Fruit fly (Drosophila melanogaster) whole organism, prepupa: ENCODE results near the gene CG14915.

Experiments
- Blimp-1 ChIP-seq: fragments of 200-800 bp; sonication (Bioruptor generic); optimal IDR thresholded peaks from 3 replicates; lab custom pipeline; 2017; ENCODE audit warnings: missing biosample characterization, missing genetic modification characterization, mild to moderate bottlenecking, moderate library complexity, missing genetic modification reagents
- CG10631 ChIP-seq: fragments of 200-800 bp; sonication (Bioruptor generic); optimal IDR thresholded peaks from 2 replicates; lab custom pipeline; 2016; ENCODE audit warnings: missing biosample characterization, missing genetic modification characterization
- CG10669 ChIP-seq: fragments of 200-800 bp; sonication (Bioruptor generic); optimal IDR thresholded peaks from 3 replicates; lab custom pipeline; 2018; ENCODE audit warnings: missing biosample characterization, mild to moderate bottlenecking, missing genetic modification characterization, moderate library complexity
- CG11294 ChIP-seq: fragments of 200-800 bp; sonication (Bioruptor generic); IDR thresholded peaks from 2 replicates; pipeline ENCODE4 v1.3.6; 2022; ENCODE audit warnings: missing biosample characterization, missing genetic modification characterization
- CG11762 ChIP-seq: fragments of 200-800 bp; sonication (Bioruptor generic); optimal IDR thresholded peaks from 3 replicates; lab custom pipeline; 2016; ENCODE audit warnings: missing biosample characterization, missing genetic modification characterization; ENCODE audit not compliant: insufficient read depth
- CG11902 ChIP-seq: fragments of 200-800 bp; sonication (Bioruptor generic); optimal IDR thresholded peaks from 3 replicates; lab custom pipeline; 2016; ENCODE audit warnings: missing biosample characterization, missing genetic modification characterization
- CG15336 ChIP-seq: fragments of 200-800 bp; sonication (Bioruptor generic); IDR thresholded peaks from 2 replicates; pipeline ENCODE4 v1.3.6; 2022; ENCODE audit warnings: missing biosample characterization, missing genetic modification characterization
- CG1621 ChIP-seq: fragments of 200-800 bp; sonication (Bioruptor generic); optimal IDR thresholded peaks from 3 replicates; lab custom pipeline; 2018; ENCODE audit warnings: missing biosample characterization, mild to moderate bottlenecking, missing genetic modification characterization
- CG3032 ChIP-seq: fragments of 200-800 bp; optimal IDR thresholded peaks from 2 replicates; lab custom pipeline; 2019; ENCODE audit warnings: missing biosample characterization, mild to moderate bottlenecking, missing genetic modification characterization, moderate library complexity
- CG31627 ChIP-seq: fragments of 200-800 bp; sonication (Bioruptor generic); optimal IDR thresholded peaks from 3 replicates; lab custom pipeline; 2016; ENCODE audit warnings: missing biosample characterization, missing genetic modification characterization
- CG32006 ChIP-seq: fragments of 200-800 bp; sonication (Bioruptor generic); optimal IDR thresholded peaks from 3 replicates; lab custom pipeline; 2017; ENCODE audit warnings: missing biosample characterization, mild to moderate bottlenecking, missing genetic modification characterization
- CG34406 ChIP-seq: fragments of 200-800 bp; sonication (Bioruptor generic); optimal IDR thresholded peaks from 3 replicates; lab custom pipeline; 2016; ENCODE audit warnings: missing biosample characterization, missing genetic modification characterization
- CG3919 ChIP-seq: fragments of 200-800 bp; sonication (Bioruptor generic); optimal IDR thresholded peaks from 3 replicates; lab custom pipeline; 2016; ENCODE audit warnings: missing biosample characterization, missing genetic modification characterization
- CG4318 ChIP-seq: fragments of 200-800 bp; sonication (Bioruptor generic); optimal IDR thresholded peaks from 3 replicates; lab custom pipeline; 2017; ENCODE audit warnings: missing biosample characterization, mild to moderate bottlenecking, missing genetic modification characterization
- CG6163 ChIP-seq: fragments of 200-800 bp; sonication (Bioruptor generic); IDR thresholded peaks from 3 replicates; pipeline ENCODE4 v1.3.6; 2022; ENCODE audit warnings: missing biosample characterization, missing genetic modification characterization
- CG6276 ChIP-seq: fragments of 200-800 bp; sonication (Bioruptor generic); optimal IDR thresholded peaks from 2 replicates; lab custom pipeline; 2017; ENCODE audit warnings: missing biosample characterization, mild to moderate bottlenecking, missing genetic modification characterization
- CG6792 ChIP-seq: fragments of 200-800 bp; sonication (Bioruptor generic); optimal IDR thresholded peaks from 3 replicates; lab custom pipeline; 2016; ENCODE audit warnings: missing biosample characterization, missing genetic modification characterization
- CG6808 ChIP-seq: fragments of 200-800 bp; sonication (Bioruptor generic); optimal IDR thresholded peaks from 3 replicates; lab custom pipeline; 2017; ENCODE audit warnings: missing biosample characterization, missing genetic modification characterization, mild to moderate bottlenecking, moderate library complexity, missing genetic modification reagents
- CG6854 ChIP-seq: fragments of 200-800 bp; sonication (Bioruptor generic); optimal IDR thresholded peaks from 2 replicates; lab custom pipeline; 2017; ENCODE audit warnings: missing biosample characterization, mild to moderate bottlenecking, missing genetic modification characterization
- CG7368 ChIP-seq: fragments of 200-800 bp; sonication (Bioruptor generic); optimal IDR thresholded peaks from 3 replicates; lab custom pipeline; 2016; ENCODE audit warnings: missing biosample characterization, missing genetic modification characterization
- CG8119 ChIP-seq: fragments of 200-800 bp; sonication (Bioruptor generic); IDR thresholded peaks from 3 replicates; pipeline ENCODE4 v1.3.6; 2022; ENCODE audit warnings: missing biosample characterization, missing genetic modification characterization
- CG8319 ChIP-seq: fragments of 200-800 bp; sonication (Bioruptor generic); optimal IDR thresholded peaks from 3 replicates; lab custom pipeline; 2016; ENCODE audit warnings: missing biosample characterization, missing genetic modification characterization
- CG8632 ChIP-seq: fragments of 200-800 bp; sonication (Bioruptor generic); optimal IDR thresholded peaks from 3 replicates; lab custom pipeline; 2016; ENCODE audit warnings: missing biosample characterization, missing genetic modification characterization
- Eip75B ChIP-seq: fragments of 200-800 bp; sonication (Bioruptor generic); optimal IDR thresholded peaks from 3 replicates; lab custom pipeline; 2016; ENCODE audit warnings: missing biosample characterization, missing genetic modification characterization
- Eip78C ChIP-seq: fragments of 200-800 bp; sonication (Bioruptor generic); peaks from one replicate; lab custom pipeline; 2016; ENCODE audit warnings: missing biosample characterization, missing genetic modification characterization
- Eip93F ChIP-seq: fragments of 200-800 bp; sonication (Bioruptor generic); optimal IDR thresholded peaks from 2 replicates; lab custom pipeline; 2016; ENCODE audit warnings: missing biosample characterization, mild to moderate bottlenecking, missing genetic modification characterization
- Ets96B ChIP-seq: fragments of 200-800 bp; optimal IDR thresholded peaks from 2 replicates; lab custom pipeline; 2019; ENCODE audit warnings: missing biosample characterization, mild to moderate bottlenecking, missing genetic modification characterization, moderate library complexity
- Gug ChIP-seq: fragments of 200-800 bp; sonication (Bioruptor generic); IDR thresholded peaks from 2 replicates; pipeline ENCODE4 v1.3.6; 2022; ENCODE audit warnings: missing biosample characterization, missing genetic modification characterization
- Hr38 ChIP-seq: sonication (Bioruptor generic); optimal IDR thresholded peaks from 2 replicates; lab custom pipeline; 2016; ENCODE audit warnings: missing biosample characterization, missing genetic modification characterization
- Hr39 ChIP-seq: fragments of 200-800 bp; sonication (Bioruptor generic); optimal IDR thresholded peaks from 2 replicates; lab custom pipeline; 2016; ENCODE audit warnings: missing biosample characterization, missing genetic modification characterization
- Hr4 ChIP-seq: fragments of 200-800 bp; sonication (Bioruptor generic); optimal IDR thresholded peaks from 3 replicates; lab custom pipeline; 2016; ENCODE audit warnings: missing biosample characterization, missing genetic modification characterization
- Met ChIP-seq: fragments of 200-800 bp; sonication (Bioruptor generic); optimal IDR thresholded peaks from 3 replicates; lab custom pipeline; 2016; ENCODE audit warnings: missing biosample characterization, missing genetic modification characterization
- Smox ChIP-seq: fragments of 200-800 bp; sonication (Bioruptor generic); optimal IDR thresholded peaks from 3 replicates; lab custom pipeline; 2016; ENCODE audit warnings: missing biosample characterization, missing genetic modification characterization
- Sox14 ChIP-seq: fragments of 200-800 bp; sonication (Bioruptor generic); optimal IDR thresholded peaks from 3 replicates; lab custom pipeline; 2016; ENCODE audit warnings: missing biosample characterization, missing genetic modification characterization
- Sox15 ChIP-seq: fragments of 200-800 bp; sonication (Bioruptor generic); optimal IDR thresholded peaks from 3 replicates; lab custom pipeline; 2016; ENCODE audit warnings: missing biosample characterization, missing genetic modification characterization
- achi ChIP-seq: fragments of 200-800 bp; sonication (Bioruptor generic); optimal IDR thresholded peaks from 3 replicates; lab custom pipeline; 2016; ENCODE audit warnings: missing biosample characterization, missing genetic modification characterization
- acj6 ChIP-seq: fragments of 200-800 bp; sonication (Bioruptor generic); optimal IDR thresholded peaks from 3 replicates; lab custom pipeline; 2016; ENCODE audit warnings: missing biosample characterization, missing genetic modification characterization
- cyc ChIP-seq: fragments of 200-800 bp; sonication (Bioruptor generic); optimal IDR thresholded peaks from 3 replicates; lab custom pipeline; 2016; ENCODE audit warnings: missing biosample characterization, missing genetic modification characterization
- dac ChIP-seq: fragments of 200-800 bp; sonication (Bioruptor generic); optimal IDR thresholded peaks from 2 replicates; lab custom pipeline; 2017; ENCODE audit warnings: missing biosample characterization, mild to moderate bottlenecking, missing genetic modification characterization
- dsx ChIP-seq: fragments of 200-800 bp; optimal IDR thresholded peaks from 3 replicates; lab custom pipeline; 2019; ENCODE audit warnings: missing biosample characterization, mild to moderate bottlenecking, missing genetic modification characterization, moderate library complexity; ENCODE audit not compliant: poor library complexity, severe bottlenecking
- eg ChIP-seq: fragments of 200-800 bp; sonication (Bioruptor generic); IDR thresholded peaks from 3 replicates; pipeline ENCODE4 v1.3.6; 2022; ENCODE audit warnings: missing biosample characterization, missing genetic modification characterization
- esn ChIP-seq: fragments of 200-800 bp; sonication (Bioruptor generic); optimal IDR thresholded peaks from 2 replicates; lab custom pipeline; 2016; ENCODE audit warnings: missing biosample characterization, mild to moderate bottlenecking, missing genetic modification characterization, moderate library complexity
- fd59A ChIP-seq: fragments of 200-800 bp; sonication (Bioruptor generic); optimal IDR thresholded peaks from 2 replicates; lab custom pipeline; 2017; ENCODE audit warnings: missing biosample characterization, mild to moderate bottlenecking, missing genetic modification characterization, missing genetic modification reagents
- fd85E ChIP-seq: fragments of 200-800 bp; sonication (Bioruptor generic); optimal IDR thresholded peaks from 3 replicates; lab custom pipeline; 2016; ENCODE audit warnings: missing biosample characterization, missing genetic modification characterization
- lz ChIP-seq: fragments of 200-800 bp; sonication (Bioruptor generic); optimal IDR thresholded peaks from 3 replicates; lab custom pipeline; 2016; ENCODE audit warnings: missing biosample characterization, missing genetic modification characterization
- net ChIP-seq: fragments of 200-800 bp; sonication (Bioruptor generic); optimal IDR thresholded peaks from 3 replicates; lab custom pipeline; 2016; ENCODE audit warnings: missing biosample characterization, missing genetic modification characterization
- pdm3 ChIP-seq: fragments of 200-800 bp; sonication (Bioruptor generic); optimal IDR thresholded peaks from 3 replicates; lab custom pipeline; 2016; ENCODE audit warnings: missing biosample characterization, missing genetic modification characterization
- salr ChIP-seq, 2 experiments: fragments of 200-800 bp; sonication (Bioruptor generic); optimal IDR thresholded peaks; 3 replicates each; lab custom pipeline; 2016 to 2018; ENCODE audit warnings: missing biosample characterization in 2 of 2, missing genetic modification characterization in 2 of 2, mild to moderate bottlenecking in 1 of 2
- spab ChIP-seq: fragments of 200-800 bp; sonication (Bioruptor generic); optimal IDR thresholded peaks from 2 replicates; lab custom pipeline; 2017; ENCODE audit warnings: missing biosample characterization, mild to moderate bottlenecking, missing genetic modification characterization, missing genetic modification reagents
- ss ChIP-seq, 2 experiments: fragments of 200-800 bp; sonication (Bioruptor generic); optimal IDR thresholded peaks; 2 replicates in 1 of 2; 3 replicates in 1 of 2; lab custom pipeline; 2017 to 2018; ENCODE audit warnings: mild to moderate bottlenecking in 2 of 2, missing biosample characterization in 2 of 2, missing genetic modification characterization in 2 of 2, moderate library complexity in 1 of 2
- svp ChIP-seq: fragments of 200-800 bp; sonication (Bioruptor generic); peaks from one replicate; lab custom pipeline; 2016; ENCODE audit warnings: missing biosample characterization, missing genetic modification characterization
- topi ChIP-seq: fragments of 200-800 bp; sonication (Bioruptor generic); optimal IDR thresholded peaks from 3 replicates; lab custom pipeline; 2016; ENCODE audit warnings: missing biosample characterization, missing genetic modification characterization
- vri ChIP-seq: fragments of 200-800 bp; sonication (Bioruptor generic); optimal IDR thresholded peaks from 3 replicates; lab custom pipeline; 2016; ENCODE audit warnings: missing biosample characterization, mild to moderate bottlenecking, missing genetic modification characterization

The CG14915 gene

dm6 chr2L:11073947-11074346, 3.1 kb downstream of the CG14915 start:
- TF ChIP-seq cyc (GFP tag; lab: Kevin White, UChicago) (no peak), CG6276 (peak; percentile 29), CG3919 (GFP tag; lab: Kevin White, UChicago) (peak; percentile 5), acj6 (GFP tag; lab: Kevin White, UChicago) (peak; percentile 34), topi (GFP tag; lab: Kevin White, UChicago) (no peak), CG1621 (tag; lab: Kevin White, UChicago) (peak; percentile 2), salr (GFP tag; optimal IDR thresholded peaks at IDR 0.05; lab: Kevin White, UChicago) (peak in 1 of 2 experiments; percentile 56), vri (peak; percentile 3), CG6792 (GFP tag; lab: Kevin White, UChicago) (peak; percentile 27), Hr38 (GFP tag; lab: Kevin White, UChicago) (no peak), CG31627 (GFP tag; lab: Kevin White, UChicago) (peak; percentile 16), CG11762 (no peak), Sox15 (no peak), fd85E (no peak), dac (no peak), achi (GFP tag; lab: Kevin White, UChicago) (peak; percentile 45), CG8632 (GFP tag; lab: Kevin White, UChicago) (peak; percentile 10), Hr4 (GFP tag; lab: Kevin White, UChicago) (peak; percentile 49), CG6163 (GFP tag; lab: Robert Waterston, UW) (no peak), CG32006 (GFP tag; lab: Kevin White, UChicago) (peak; percentile 82), dsx (GFP tag; lab: Kevin White, UChicago) (no peak), CG3032 (tag; lab: Kevin White, UChicago) (peak; percentile 22), CG34406 (GFP tag; lab: Kevin White, UChicago) (peak; percentile 14), Blimp-1 (GFP tag; lab: Kevin White, UChicago) (no peak), Sox14 (GFP tag; lab: Kevin White, UChicago) (peak; percentile 43), CG10631 (GFP tag; lab: Kevin White, UChicago) (peak; percentile 65), Ets96B (peak; percentile 48), CG4318 (peak; percentile 61), Smox (GFP tag; lab: Kevin White, UChicago) (peak; percentile 20), ss (GFP tag; optimal IDR thresholded peaks at IDR 0.05; lab: Kevin White, UChicago) (no peak), CG8119 (GFP tag; lab: Robert Waterston, UW) (peak; percentile 73), CG15336 (GFP tag; lab: Robert Waterston, UW) (peak; percentile 73), CG6854 (no peak), CG7368 (GFP tag; lab: Kevin White, UChicago) (no peak), CG10669 (peak; percentile 5), spab (peak; percentile 30), Hr39 (GFP tag; lab: Kevin White, UChicago) (peak; percentile 2), CG11902 (GFP tag; lab: Kevin White, UChicago) (no peak), eg (GFP tag; lab: Robert Waterston, UW) (no peak; the same call in 2 of the 3 replicates), net (GFP tag; lab: Kevin White, UChicago) (peak; percentile 32), pdm3 (GFP tag; lab: Kevin White, UChicago) (peak; percentile 52), Met (GFP tag; lab: Kevin White, UChicago) (no peak), CG11294 (GFP tag; lab: Robert Waterston, UW) (no peak), Eip75B (peak; percentile 34), Eip78C (GFP tag; lab: Kevin White, UChicago) (peak; percentile 84), lz (GFP tag; lab: Kevin White, UChicago) (no peak), CG8319 (no peak), esn (GFP tag; lab: Kevin White, UChicago) (peak; percentile 23), Gug (GFP tag; lab: Robert Waterston, UW) (no peak), svp (GFP tag; lab: Kevin White, UChicago) (peak; percentile 36), Eip93F (no peak), fd59A (GFP tag; lab: Kevin White, UChicago) (peak; percentile 46), CG6808 (GFP tag; lab: Kevin White, UChicago) (no peak)
